Fruit fly (Drosophila melanogaster): ENCODE results near the gene Patr-1.

- peak; percentile 38 for TF ChIP-seq ovo (GFP tag; optimal IDR thresholded peaks at IDR 0.05)
- peak; percentile 87 for TF ChIP-seq cic (GFP tag; optimal IDR thresholded peaks at IDR 0.05)
- TF ChIP-seq tj (GFP tag; optimal IDR thresholded peaks at IDR 0.05) = peak; percentile 92
- peak; percentile 81 for TF ChIP-seq Mnt (GFP tag; optimal IDR thresholded peaks at IDR 0.05)
- peak; percentile 88 for TF ChIP-seq kay (GFP tag; ENCODE audit: borderline replicate concordance)
- no peak for TF ChIP-seq CG5204 (GFP tag; optimal IDR thresholded peaks at IDR 0.05)
- peak; percentile 39 for TF ChIP-seq CG11617 (GFP tag; optimal IDR thresholded peaks at IDR 0.05)
- TF ChIP-seq Hr96 (GFP tag; optimal IDR thresholded peaks at IDR 0.05) = no peak
- TF ChIP-seq bab1 (GFP tag; optimal IDR thresholded peaks at IDR 0.05) = peak; percentile 22
- peak; percentile 57 for TF ChIP-seq CG33017 (tag; optimal IDR thresholded peaks at IDR 0.05)
- TF ChIP-seq CG1620 (GFP tag; optimal IDR thresholded peaks at IDR 0.05) = no peak
- no peak for TF ChIP-seq cnc (optimal IDR thresholded peaks at IDR 0.05)
- TF ChIP-seq toe (GFP tag; optimal IDR thresholded peaks at IDR 0.05) = no peak
Measured at dm6 chr3R:17056183-17056904, 13.0 kb downstream of the Patr-1 start.

Data from whole organism, adult.